Fruit fly (Drosophila melanogaster) whole organism, embryonic: Measurements from ENCODE around the gene CG6330.

Source experiments
- CG10366 ChIP-seq: fragments of 200-800 bp; sonication (Bioruptor generic); IDR thresholded peaks from 2 replicates; pipeline ENCODE4 v1.3.6; 2022; ENCODE audit warnings: missing biosample characterization, missing genetic modification characterization
- CG10431 ChIP-seq: fragments of 200-800 bp; sonication (Bioruptor generic); optimal IDR thresholded peaks from 3 replicates; lab custom pipeline; 2018; ENCODE audit warnings: missing biosample characterization, mild to moderate bottlenecking, missing genetic modification characterization
- CG4328 ChIP-seq: fragments of 200-800 bp; sonication (Bioruptor generic); optimal IDR thresholded peaks from 3 replicates; lab custom pipeline; 2017; ENCODE audit warnings: missing biosample characterization, missing genetic modification reagents, missing genetic modification characterization
- CG6854 ChIP-seq: fragments of 200-800 bp; sonication (Bioruptor generic); optimal IDR thresholded peaks from 3 replicates; lab custom pipeline; 2017; ENCODE audit warnings: missing biosample characterization, mild to moderate bottlenecking, missing genetic modification characterization
- CG9876 ChIP-seq: fragments of 200-800 bp; sonication (Bioruptor generic); optimal IDR thresholded peaks from 2 replicates; lab custom pipeline; 2016; ENCODE audit warnings: missing biosample characterization, missing genetic modification characterization
- HHEX ChIP-seq: fragments of 200-800 bp; sonication (Bioruptor generic); optimal IDR thresholded peaks from 3 replicates; lab custom pipeline; 2017; ENCODE audit warnings: missing biosample characterization, mild to moderate bottlenecking, missing genetic modification characterization, missing genetic modification reagents
- Sox100B ChIP-seq: fragments of 200-800 bp; sonication (Bioruptor generic); optimal IDR thresholded peaks from 3 replicates; lab custom pipeline; 2018; ENCODE audit warnings: missing biosample characterization, mild to moderate bottlenecking, missing genetic modification characterization
- Tbp ChIP-seq: fragments of >200 bp; optimal IDR thresholded peaks from 2 replicates; lab custom pipeline; 2018; ENCODE audit warnings: missing biosample characterization, missing genetic modification characterization
- gro ChIP-seq: fragments of 200-800 bp; sonication (Bioruptor generic); optimal IDR thresholded peaks from 2 replicates; lab custom pipeline; 2016; ENCODE audit warnings: missing biosample characterization, missing genetic modification characterization

- TF ChIP-seq CG6854 (GFP tag; lab: Kevin White, UChicago) (no peak), CG10431 (GFP tag; lab: Kevin White, UChicago) (no peak), gro (GFP tag; lab: Kevin White, UChicago) (no peak), CG9876 (GFP tag; lab: Kevin White, UChicago) (no peak), Tbp (GFP tag; lab: Kevin White, UChicago) (no peak), HHEX (no peak), CG4328 (no peak), Sox100B (GFP tag; lab: Kevin White, UChicago) (peak; percentile 23), CG10366 (peak; percentile 51; the same call in 1 of the 2 replicates)
These were observed 58.3 kb downstream of the CG6330 start for dm6 chr3R:26899982-26900381.
